Worm (Caenorhabditis elegans): ENCODE measurements around the gene K01A2.4.

K01A2.4 gene

DNA sequence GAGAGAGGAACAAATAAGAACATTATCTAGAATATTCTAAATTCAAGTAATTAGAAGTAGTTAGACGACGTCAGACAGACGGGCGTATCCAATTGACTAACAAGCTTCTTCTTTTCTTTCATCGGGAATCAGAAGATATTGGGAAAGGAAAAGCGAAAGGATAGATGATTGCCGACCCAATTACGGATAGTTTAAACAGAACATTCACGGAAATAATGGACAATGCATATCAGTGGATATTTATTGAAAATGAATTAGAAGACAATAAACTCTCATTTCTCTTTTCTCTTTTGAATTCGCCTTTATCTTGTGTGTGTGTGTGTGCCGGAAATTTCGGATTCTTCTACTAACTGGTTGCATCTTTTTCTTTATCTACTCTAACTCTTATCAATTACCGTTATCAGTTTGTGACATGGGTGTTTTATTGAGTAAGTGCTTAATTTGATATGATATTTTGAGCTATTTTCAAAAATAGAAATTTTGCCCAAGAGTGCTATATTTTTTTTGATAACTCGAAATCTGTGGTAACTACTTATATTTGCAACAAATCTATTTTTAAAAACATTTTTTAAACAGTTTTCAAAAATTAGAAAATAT lies 26.7 kb downstream of the K01A2.4 start:
- no peak for TF ChIP-seq him-1 (tag; optimal IDR thresholded peaks at IDR 0.05)
- TF ChIP-seq W03F9.2 (tag; optimal IDR thresholded peaks at IDR 0.05): no peak
- no peak for TF ChIP-seq dao-5 (tag; optimal IDR thresholded peaks at IDR 0.05)

DNA sequence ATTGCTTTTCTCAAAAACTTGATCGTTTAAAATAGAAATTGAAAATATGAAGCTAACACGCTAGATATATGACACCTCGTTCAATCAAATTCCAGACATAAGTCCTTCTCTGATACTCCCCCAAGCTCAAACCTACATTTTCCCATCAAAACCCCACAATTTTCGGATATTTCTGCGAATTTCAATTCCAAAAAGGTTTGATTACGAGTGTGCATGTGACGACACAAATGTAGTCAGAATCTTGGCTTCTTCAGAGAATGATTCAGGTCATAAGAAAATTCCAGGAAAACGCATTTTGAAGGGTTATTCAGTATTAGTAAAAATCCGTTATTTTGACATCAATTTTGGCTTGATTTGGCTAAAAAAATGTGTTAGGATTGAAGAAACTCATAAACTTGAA lies 27.6 kb downstream of the K01A2.4 start:
- TF ChIP-seq W03F9.2 (tag; optimal IDR thresholded peaks at IDR 0.05) (no peak), him-1 (tag; optimal IDR thresholded peaks at IDR 0.05) (no peak), dao-5 (tag; optimal IDR thresholded peaks at IDR 0.05) (no peak)

DNA sequence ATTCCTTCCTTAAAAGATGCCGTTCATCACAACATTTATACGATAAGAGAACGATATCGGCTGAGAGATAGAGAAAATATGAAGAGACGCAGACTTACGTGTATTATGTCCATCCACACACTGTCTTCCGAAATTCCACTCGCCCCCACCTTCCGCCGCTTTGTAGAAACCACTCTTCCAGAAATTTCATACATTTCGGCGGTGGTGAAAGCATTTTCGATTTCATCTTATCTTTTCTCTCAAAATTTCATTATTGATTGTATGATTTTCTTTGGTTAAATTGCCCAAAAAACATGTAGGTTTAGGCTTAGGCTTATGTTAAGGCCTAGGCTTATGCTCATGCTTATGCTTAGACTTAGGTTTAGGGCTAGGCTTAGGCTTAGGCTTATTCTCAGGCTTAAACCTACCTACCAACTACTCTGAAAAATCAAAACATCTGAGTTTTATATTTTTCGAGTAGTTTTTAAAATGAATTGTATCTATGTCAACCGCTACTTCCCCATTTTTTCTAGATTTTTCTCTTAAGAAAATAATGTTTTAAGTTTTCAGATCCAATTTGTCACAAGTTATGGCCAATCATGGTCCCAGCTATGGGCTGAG lies 30.1 kb downstream of the K01A2.4 start, which contains the start of gene cpn-2:
Gene cpn-2, plus strand, starts transcription at position 550 of the 600 bp plus-strand sequence.
- TF ChIP-seq him-1 (tag; optimal IDR thresholded peaks at IDR 0.05) (no peak), W03F9.2 (tag; optimal IDR thresholded peaks at IDR 0.05) (no peak), dao-5 (tag; optimal IDR thresholded peaks at IDR 0.05) (no peak)

DNA sequence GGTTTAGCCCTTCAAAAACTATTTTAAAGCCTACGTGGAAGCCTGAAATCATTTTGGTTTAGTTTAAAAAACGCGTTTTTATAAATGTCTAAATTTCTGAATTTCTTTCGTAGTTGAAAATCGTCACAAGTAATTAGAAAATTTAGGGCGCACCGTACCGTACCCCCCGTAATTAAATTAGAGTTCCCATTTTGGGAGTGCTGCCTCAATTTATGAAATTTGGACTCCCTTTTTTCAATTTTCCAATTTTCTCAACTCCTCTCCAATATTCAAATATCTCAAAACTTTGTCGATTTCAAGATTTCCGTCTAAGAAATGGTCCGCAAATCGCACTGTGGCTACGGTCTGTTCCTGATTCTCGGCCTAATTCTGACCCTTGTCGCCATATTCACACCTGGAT lies 33.0 kb downstream of the K01A2.4 start, which contains the start of gene clc-31:
Gene clc-31, plus strand, starts transcription at position 301 of the 400 bp plus-strand sequence.
- TF ChIP-seq dao-5 (tag; optimal IDR thresholded peaks at IDR 0.05) (no peak), W03F9.2 (tag; optimal IDR thresholded peaks at IDR 0.05) (no peak), him-1 (tag; optimal IDR thresholded peaks at IDR 0.05) (no peak)

DNA sequence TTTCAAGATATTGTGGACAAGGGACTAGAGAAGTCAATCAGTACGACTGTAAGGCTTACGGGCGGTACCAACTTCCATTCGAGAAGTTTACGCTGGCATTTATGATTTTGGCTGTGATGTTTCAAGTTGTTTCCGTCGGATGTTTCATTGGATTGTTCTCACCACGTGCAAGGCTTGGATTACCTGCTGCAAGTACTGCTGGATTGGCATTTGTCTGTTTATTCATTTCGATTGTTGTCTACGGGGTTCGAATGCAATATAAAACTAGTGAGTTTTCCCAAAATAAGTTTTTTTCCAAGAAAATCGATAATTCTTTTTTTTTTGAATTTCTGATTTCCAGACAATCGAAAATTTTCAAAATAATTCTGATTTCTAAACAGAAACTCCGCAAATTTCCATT lies 33.5 kb downstream of the K01A2.4 start:
- TF ChIP-seq him-1 (tag; optimal IDR thresholded peaks at IDR 0.05) (no peak), dao-5 (tag; optimal IDR thresholded peaks at IDR 0.05) (no peak), W03F9.2 (tag; optimal IDR thresholded peaks at IDR 0.05) (no peak)

DNA sequence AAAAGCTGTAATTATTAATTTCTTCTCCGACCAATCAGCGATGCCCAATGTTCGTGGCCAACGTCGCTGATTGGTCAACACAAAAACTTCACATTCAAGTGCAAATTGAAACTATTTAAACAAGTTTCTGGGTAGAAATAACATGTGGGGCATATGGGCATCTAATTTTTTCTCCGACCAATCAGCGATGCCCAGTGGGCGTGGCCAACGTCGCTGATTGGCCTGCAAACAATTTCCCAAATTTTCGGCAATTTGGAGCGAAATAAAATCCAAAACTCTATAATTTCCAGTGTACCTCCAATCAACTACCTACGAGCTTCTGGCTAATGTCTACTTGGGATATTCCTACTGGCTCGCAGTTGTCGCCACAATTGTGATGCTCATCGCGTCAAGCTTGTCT lies 34.0 kb downstream of the K01A2.4 start:
- TF ChIP-seq him-1 (tag; optimal IDR thresholded peaks at IDR 0.05) (no peak), W03F9.2 (tag; optimal IDR thresholded peaks at IDR 0.05) (no peak), dao-5 (tag; optimal IDR thresholded peaks at IDR 0.05) (no peak)

DNA sequence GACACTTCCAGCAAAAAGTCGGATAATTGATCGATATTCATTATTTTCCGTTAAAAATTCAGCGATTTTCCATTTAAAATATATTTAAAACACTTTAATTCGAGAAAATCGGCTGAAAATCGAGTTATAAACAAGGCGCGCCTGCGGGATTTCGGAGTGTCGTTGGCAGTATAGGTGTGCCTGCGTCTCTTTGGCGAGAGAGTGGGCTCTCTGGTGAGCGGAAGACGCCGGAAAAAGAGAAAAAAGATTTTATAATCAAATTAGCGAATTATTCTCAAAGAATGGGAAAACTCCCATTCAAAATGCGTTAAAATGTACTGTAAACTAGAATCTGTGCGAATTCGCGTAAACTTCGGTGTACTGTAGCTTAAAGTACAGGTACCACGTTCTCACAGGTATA lies 40.5 kb downstream of the K01A2.4 start, which contains the start of gene D1069.3:
Gene D1069.3, minus strand, starts transcription at position 158 of the 400 bp plus-strand sequence.
- TF ChIP-seq W03F9.2 (tag; optimal IDR thresholded peaks at IDR 0.05) (no peak), him-1 (tag; optimal IDR thresholded peaks at IDR 0.05) (no peak), dao-5 (tag; optimal IDR thresholded peaks at IDR 0.05) (no peak)

DNA sequence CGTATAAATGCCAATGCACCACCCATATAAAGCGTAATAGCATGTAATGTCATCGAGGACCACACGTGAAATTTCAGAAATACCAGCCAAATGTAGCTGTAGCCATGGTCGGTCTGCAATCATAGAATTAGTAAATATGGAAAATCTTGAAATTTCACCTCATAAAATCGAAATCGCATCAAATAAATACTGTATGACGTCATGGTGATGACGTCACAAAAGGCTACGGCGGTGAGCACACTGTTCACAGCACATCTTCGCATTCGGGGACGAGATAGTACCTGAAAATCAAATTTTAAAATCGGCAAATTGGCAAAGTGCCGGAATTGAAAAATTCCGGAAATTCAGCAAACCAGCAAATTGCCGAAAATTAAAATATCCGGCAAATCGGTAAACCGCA lies 42.5 kb downstream of the K01A2.4 start:
- no peak for TF ChIP-seq dao-5 (tag; optimal IDR thresholded peaks at IDR 0.05)
- TF ChIP-seq W03F9.2 (tag; optimal IDR thresholded peaks at IDR 0.05): no peak
- no peak for TF ChIP-seq him-1 (tag; optimal IDR thresholded peaks at IDR 0.05)

DNA sequence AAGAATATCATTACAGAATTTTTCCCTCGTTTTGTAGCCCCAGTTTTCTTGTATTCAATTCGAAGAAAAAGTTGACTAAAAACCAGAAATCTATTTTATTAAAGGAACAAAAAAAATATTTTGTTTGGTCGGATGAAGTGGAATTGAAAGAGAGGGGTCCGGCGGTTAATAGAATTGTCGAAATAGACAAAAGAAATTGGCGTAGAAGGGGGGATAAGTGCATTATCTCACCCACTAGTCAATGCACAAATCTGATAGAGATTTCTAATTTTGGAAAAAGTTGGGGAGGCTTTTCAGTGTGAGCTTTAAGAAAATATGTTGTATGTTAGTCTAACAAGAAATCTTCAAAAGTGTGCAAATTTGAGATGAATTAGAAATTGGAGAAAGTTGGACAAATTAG lies 47.2 kb downstream of the K01A2.4 start:
- no peak for TF ChIP-seq dao-5 (tag; optimal IDR thresholded peaks at IDR 0.05)
- no peak for TF ChIP-seq W03F9.2 (tag; optimal IDR thresholded peaks at IDR 0.05)
- TF ChIP-seq him-1 (tag; optimal IDR thresholded peaks at IDR 0.05): no peak

DNA sequence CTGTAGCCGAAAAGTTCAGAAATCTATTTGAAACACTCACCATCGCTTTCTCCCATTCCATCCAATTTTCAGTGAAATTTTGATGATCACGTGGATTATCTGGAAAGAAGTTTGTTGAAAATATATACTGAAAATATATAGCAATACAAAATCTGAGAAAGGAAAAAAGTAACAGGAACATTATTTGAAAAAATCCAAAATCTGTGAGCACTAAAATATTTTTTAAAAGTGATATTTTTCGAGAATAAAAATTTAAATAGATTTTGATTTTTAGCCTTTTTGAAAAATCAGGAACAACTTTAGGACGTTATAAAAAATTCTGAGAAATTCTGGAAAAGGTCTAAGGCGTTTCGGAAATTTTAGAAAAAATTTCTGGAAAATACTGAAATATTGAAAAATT lies 49.7 kb downstream of the K01A2.4 start, which contains the start of gene dmsr-4:
Gene dmsr-4, minus strand, starts transcription at position 101 of the 400 bp plus-strand sequence.
- no peak for TF ChIP-seq W03F9.2 (tag; optimal IDR thresholded peaks at IDR 0.05)
- no peak for TF ChIP-seq him-1 (tag; optimal IDR thresholded peaks at IDR 0.05)
- no peak for TF ChIP-seq dao-5 (tag; optimal IDR thresholded peaks at IDR 0.05)
